Worm (Caenorhabditis elegans) whole organism, late embryonic: ENCODE data around the gene ZC262.13.

ENCODE experiments used
- C38D4.7 ChIP-seq: fragments of 200-800 bp; sonication (Bioruptor generic); optimal IDR thresholded peaks from 2 replicates; lab custom pipeline; 2018; ENCODE audit warnings: mild to moderate bottlenecking, missing genetic modification characterization, moderate library complexity, missing compliant biosample characterization
- K09A11.1 ChIP-seq: sonication (generic microtip); optimal IDR thresholded peaks from 2 replicates; lab custom pipeline; 2017; ENCODE audit warnings: antibody characterized with exemption, mild to moderate bottlenecking, missing genetic modification characterization, missing compliant biosample characterization; ENCODE audit not compliant: insufficient read depth
- T23F11.4 ChIP-seq: fragments of 200-800 bp; sonication (Bioruptor generic); optimal IDR thresholded peaks from 2 replicates; lab custom pipeline; 2018; ENCODE audit warnings: mild to moderate bottlenecking, missing genetic modification characterization, missing compliant biosample characterization
- Y22D7AL.16 ChIP-seq: sonication (generic microtip); optimal IDR thresholded peaks from 2 replicates; lab custom pipeline; 2016; ENCODE audit warnings: missing genetic modification characterization, missing compliant biosample characterization
- ahr-1 ChIP-seq: sonication (generic microtip); optimal IDR thresholded peaks from 2 replicates; lab custom pipeline; 2016; ENCODE audit warnings: missing genetic modification characterization, missing compliant biosample characterization
- ceh-14 ChIP-seq: sonication (generic microtip); optimal IDR thresholded peaks from 2 replicates; lab custom pipeline; 2016; ENCODE audit warnings: missing genotype, missing genetic modification characterization, missing compliant biosample characterization
- ceh-19 ChIP-seq: fragments of 200-800 bp; sonication (Bioruptor generic); optimal IDR thresholded peaks from 2 replicates; lab custom pipeline; 2018; ENCODE audit warnings: mild to moderate bottlenecking, missing genetic modification characterization, missing compliant biosample characterization
- ceh-30 ChIP-seq: fragments of 150-350 bp; optimal IDR thresholded peaks from 2 replicates; lab custom pipeline; 2014; ENCODE audit warnings: missing biosample characterization, missing genetic modification characterization
- ceh-45 ChIP-seq: fragments of 200-800 bp; sonication (Bioruptor generic); IDR thresholded peaks from 2 replicates; pipeline ENCODE4 v1.3.6; 2022; ENCODE audit warnings: missing genetic modification reagents, missing genetic modification characterization, missing compliant biosample characterization
- ceh-48 ChIP-seq: sonication (generic microtip); optimal IDR thresholded peaks from 2 replicates; lab custom pipeline; 2016; ENCODE audit warnings: missing genetic modification characterization, inconsistent platforms, missing compliant biosample characterization
- ceh-9 ChIP-seq: sonication (generic microtip); optimal IDR thresholded peaks from 2 replicates; lab custom pipeline; 2016; ENCODE audit warnings: mild to moderate bottlenecking, missing genetic modification characterization, inconsistent platforms, missing compliant biosample characterization
- elt-2 ChIP-seq: sonication (generic microtip); optimal IDR thresholded peaks from 2 replicates; lab custom pipeline; 2016; ENCODE audit warnings: missing genetic modification reagents, missing genetic modification characterization, missing compliant biosample characterization
- eyg-1 ChIP-seq: sonication (generic microtip); optimal IDR thresholded peaks from 2 replicates; lab custom pipeline; 2016; ENCODE audit warnings: missing genotype, missing genetic modification characterization, missing compliant biosample characterization
- hlh-13 ChIP-seq: fragments of 200-800 bp; sonication (Bioruptor generic); optimal IDR thresholded peaks from 2 replicates; lab custom pipeline; 2018; ENCODE audit warnings: mild to moderate bottlenecking, missing genetic modification characterization, missing compliant biosample characterization
- lim-6 ChIP-seq: sonication (generic microtip); optimal IDR thresholded peaks from 2 replicates; lab custom pipeline; 2016; ENCODE audit warnings: missing genetic modification characterization, missing compliant biosample characterization
- odd-2 ChIP-seq: sonication (generic microtip); optimal IDR thresholded peaks from 2 replicates; lab custom pipeline; 2017; ENCODE audit warnings: antibody characterized with exemption, mild to moderate bottlenecking, missing genetic modification characterization, missing compliant biosample characterization
- pag-3 ChIP-seq: sonication (generic microtip); optimal IDR thresholded peaks from 2 replicates; lab custom pipeline; 2016; ENCODE audit warnings: missing compliant biosample characterization, missing genetic modification characterization, borderline replicate concordance
- pha-4 ChIP-seq: fragments of 150-350 bp; optimal IDR thresholded peaks from 2 replicates; lab custom pipeline; 2018; ENCODE audit warnings: missing biosample characterization, missing genetic modification reagents, missing genetic modification characterization
- pqm-1 ChIP-seq: sonication (generic microtip); optimal IDR thresholded peaks from 2 replicates; lab custom pipeline; 2016; ENCODE audit warnings: missing genetic modification characterization, missing compliant biosample characterization
- rnt-1 ChIP-seq: sonication (generic microtip); optimal IDR thresholded peaks from 2 replicates; lab custom pipeline; 2016; ENCODE audit warnings: missing genetic modification characterization, missing compliant biosample characterization
- sdc-2 ChIP-seq: sonication (generic microtip); optimal IDR thresholded peaks from 2 replicates; lab custom pipeline; 2016; ENCODE audit warnings: missing genotype, missing genetic modification characterization, missing compliant biosample characterization
- sox-4 ChIP-seq: sonication (generic microtip); optimal IDR thresholded peaks from 2 replicates; lab custom pipeline; 2017; ENCODE audit warnings: mild to moderate bottlenecking, missing genetic modification characterization, inconsistent platforms, missing compliant biosample characterization
- tbx-2 ChIP-seq: sonication (generic microtip); optimal IDR thresholded peaks from 2 replicates; lab custom pipeline; 2016; ENCODE audit warnings: missing genetic modification characterization, missing compliant biosample characterization
- unc-3 ChIP-seq, 2 experiments: fragments of 200-800 bp in 1 of 2; sonication (Bioruptor generic) in 1 of 2; sonication (generic microtip) in 1 of 2; conservative IDR thresholded peaks in 1 of 2; optimal IDR thresholded peaks in 1 of 2; 2 replicates each; pipeline versions ENCODE4 v1.3.6 to Lab custom; 2016 to 2022; ENCODE audit warnings: missing compliant biosample characterization in 2 of 2, missing genetic modification characterization in 2 of 2, missing genetic modification reagents in 1 of 2
- unc-42 ChIP-seq: sonication (generic microtip); optimal IDR thresholded peaks from 2 replicates; lab custom pipeline; 2016; ENCODE audit warnings: missing genotype, missing genetic modification characterization, missing compliant biosample characterization
- unc-55 ChIP-seq: sonication (generic microtip); optimal IDR thresholded peaks from 2 replicates; lab custom pipeline; 2017; ENCODE audit warnings: missing biosample characterization, missing genetic modification reagents, missing genetic modification characterization
- unc-86 ChIP-seq: sonication (generic microtip); optimal IDR thresholded peaks from 2 replicates; lab custom pipeline; 2016; ENCODE audit warnings: missing genetic modification characterization, missing compliant biosample characterization

Gene ZC262.13

ce11 chrIII:8291268-8292032 is 34.6 kb upstream of the ZC262.13 start:
- TF ChIP-seq ceh-45 (GFP tag; lab: Robert Waterston, UW) (no peak), unc-3 (GFP tag; conservative IDR thresholded peaks at IDR 0.05; lab: Robert Waterston, UW) (no peak), unc-3 (tag; optimal IDR thresholded peaks at IDR 0.05; lab: Kevin White, UChicago) (no peak), elt-2 (tag; lab: Kevin White, UChicago) (peak; percentile 89), tbx-2 (tag; lab: Kevin White, UChicago) (no peak), ceh-9 (no peak), pqm-1 (no peak)

ce11 chrIII:8293260-8293659 is 32.8 kb upstream of the ZC262.13 start:
- TF ChIP-seq ceh-48 (tag; lab: Kevin White, UChicago) (no peak), unc-55 (GFP tag; lab: Kevin White, UChicago) (peak; percentile 56)

ce11 chrIII:8298216-8298920 is 27.6 kb upstream of the ZC262.13 start:
- TF ChIP-seq K09A11.1 (tag; lab: Kevin White, UChicago), result no peak
- TF ChIP-seq unc-3 (GFP tag; conservative IDR thresholded peaks at IDR 0.05; lab: Robert Waterston, UW), result no peak
- no peak for TF ChIP-seq unc-3 (tag; optimal IDR thresholded peaks at IDR 0.05; lab: Kevin White, UChicago)
- peak; percentile 37 for TF ChIP-seq tbx-2 (tag; lab: Kevin White, UChicago)
- peak; percentile 30 for TF ChIP-seq elt-2 (tag; lab: Kevin White, UChicago)
- TF ChIP-seq lim-6 (tag; lab: Kevin White, UChicago), result no peak
- TF ChIP-seq eyg-1, result no peak
- TF ChIP-seq pha-4 (tag; lab: Kevin White, UChicago), result no peak
- no peak for TF ChIP-seq ceh-14 (tag; lab: Kevin White, UChicago)
- TF ChIP-seq Y22D7AL.16 (tag; lab: Kevin White, UChicago), result no peak
- TF ChIP-seq ceh-30 (tag; lab: Kevin White, UChicago), result no peak
- TF ChIP-seq ceh-19 (GFP tag; lab: Kevin White, UChicago), result no peak
- no peak for TF ChIP-seq rnt-1 (tag; lab: Kevin White, UChicago)
- TF ChIP-seq ahr-1 (tag; lab: Kevin White, UChicago), result no peak
- no peak for TF ChIP-seq T23F11.4 (GFP tag; lab: Kevin White, UChicago)
- no peak for TF ChIP-seq pag-3 (tag; lab: Kevin White, UChicago)
- TF ChIP-seq unc-86 (tag; lab: Kevin White, UChicago), result no peak

- TF ChIP-seq unc-42 (tag; lab: Kevin White, UChicago) (peak; percentile 29), tbx-2 (tag; lab: Kevin White, UChicago) (no peak)
These were observed 26.9 kb upstream of the ZC262.13 start for ce11 chrIII:8299078-8299587.

- TF ChIP-seq elt-2 (tag; lab: Kevin White, UChicago), result peak; percentile 82
- no peak for TF ChIP-seq hlh-13 (GFP tag; lab: Kevin White, UChicago)
- no peak for TF ChIP-seq odd-2 (tag; lab: Kevin White, UChicago)
- no peak for TF ChIP-seq sdc-2 (tag; lab: Kevin White, UChicago)
- TF ChIP-seq C38D4.7 (GFP tag; lab: Kevin White, UChicago), result no peak
- TF ChIP-seq sox-4, result no peak
- no peak for TF ChIP-seq Y22D7AL.16 (tag; lab: Kevin White, UChicago)
- TF ChIP-seq, all 69 proteins: peak for 1
These were observed 26.3 kb upstream of the ZC262.13 start for ce11 chrIII:8299734-8300133.
